Worm (Caenorhabditis elegans) whole organism, L3 larva: Measurements from ENCODE around the gene srr-2.

Source experiments
- ceh-82 ChIP-seq: fragments of 150-350 bp; optimal IDR thresholded peaks from 2 replicates; lab custom pipeline; 2014; ENCODE audit warnings: missing biosample characterization, missing genetic modification characterization
- egl-5 ChIP-seq: fragments of 150-350 bp; optimal IDR thresholded peaks from 2 replicates; lab custom pipeline; 2017; ENCODE audit warnings: missing biosample characterization, missing genetic modification reagents, missing genetic modification characterization, inconsistent platforms
- jun-1 ChIP-seq: fragments of 150-350 bp; optimal IDR thresholded peaks from 2 replicates; lab custom pipeline; 2014; ENCODE audit warnings: missing biosample characterization, missing genetic modification reagents, missing genetic modification characterization
- sea-2 ChIP-seq: fragments of 150-350 bp; sonication (generic microtip); optimal IDR thresholded peaks from 4 replicates; lab custom pipeline; 2014; ENCODE audit warnings: missing biosample characterization, missing genetic modification reagents, missing genetic modification characterization
- unc-39 ChIP-seq: sonication (generic microtip); optimal IDR thresholded peaks from 4 replicates; lab custom pipeline; 2017; ENCODE audit warnings: missing biosample characterization, missing genetic modification characterization
- unc-62 ChIP-seq: fragments of 150-350 bp; sonication (generic microtip); optimal IDR thresholded peaks from 4 replicates; lab custom pipeline; 2014; ENCODE audit warnings: missing biosample characterization, missing genetic modification reagents, missing genetic modification characterization
- zag-1 ChIP-seq: fragments of 150-350 bp; optimal IDR thresholded peaks from 2 replicates; lab custom pipeline; 2014; ENCODE audit warnings: missing biosample characterization, missing genetic modification characterization

ce11 chrV:19253520-19253919, 36.5 kb upstream of the srr-2 start, which contains the start of gene F21D9.4:
- no peak for TF ChIP-seq jun-1 (tag; lab: Kevin White, UChicago)
- TF ChIP-seq sea-2 = no peak
- TF ChIP-seq unc-39 (tag; lab: Kevin White, UChicago) = no peak
- TF ChIP-seq unc-62 (GFP tag; lab: Kevin White, UChicago) = no peak
- no peak for TF ChIP-seq egl-5
- no peak for TF ChIP-seq ceh-82 (tag; lab: Kevin White, UChicago)
- no peak for TF ChIP-seq zag-1 (tag; lab: Kevin White, UChicago)
